Fruit fly (Drosophila melanogaster): ENCODE measurements around the gene CG1146.
A peak's percentile ranks its signal among the peaks of the same experiment; 100 is the strongest.

The CG1146 gene

dm6 chr3L:2468509-2468908, 20.1 kb upstream of the CG1146 start (continued):
- no peak for TF ChIP-seq Hey (tag; optimal IDR thresholded peaks at IDR 0.05)
- no peak for TF ChIP-seq stc (GFP tag; IDR thresholded peaks at IDR 0.05)
- TF ChIP-seq CG16863 (GFP tag; optimal IDR thresholded peaks at IDR 0.05) = peak; percentile 2
- no peak for TF ChIP-seq Oaz (GFP tag; IDR thresholded peaks at IDR 0.05)
- TF ChIP-seq CG18619 (GFP tag; optimal IDR thresholded peaks at IDR 0.05) = no peak
- no peak for TF ChIP-seq Gug (GFP tag; IDR thresholded peaks at IDR 0.05)
- no peak for TF ChIP-seq Ptx1 (GFP tag; IDR thresholded peaks at IDR 0.05)
- TF ChIP-seq trem (tag; optimal IDR thresholded peaks at IDR 0.05) = no peak
- no peak for TF ChIP-seq CG11456 (GFP tag; IDR thresholded peaks at IDR 0.05)
- no peak for TF ChIP-seq yki (optimal IDR thresholded peaks at IDR 0.05)
- no peak for TF ChIP-seq C15 (GFP tag; IDR thresholded peaks at IDR 0.05)
- no peak for TF ChIP-seq Awh (GFP tag; IDR thresholded peaks at IDR 0.05)
- peak; percentile 20 for TF ChIP-seq CG2712 (tag; optimal IDR thresholded peaks at IDR 0.05)
- TF ChIP-seq CG8765 (GFP tag; IDR thresholded peaks at IDR 0.05) = no peak
- TF ChIP-seq jing (GFP tag; optimal IDR thresholded peaks at IDR 0.05) = no peak
- TF ChIP-seq CG11247 (GFP tag; IDR thresholded peaks at IDR 0.05) = no peak
- peak; percentile 17 for TF ChIP-seq org-1 (GFP tag; optimal IDR thresholded peaks at IDR 0.05)
- TF ChIP-seq CG17359 (tag; optimal IDR thresholded peaks at IDR 0.05) = no peak

dm6 chr3L:2469660-2470059, 18.9 kb upstream of the CG1146 start:
- no peak for TF ChIP-seq Kr (GFP tag; optimal IDR thresholded peaks at IDR 0.05)
- TF ChIP-seq CG12071 (GFP tag; optimal IDR thresholded peaks at IDR 0.05) = peak; percentile 32
- TF ChIP-seq odd (GFP tag; optimal IDR thresholded peaks at IDR 0.05) = no peak
- no peak for TF ChIP-seq p53 (GFP tag; optimal IDR thresholded peaks at IDR 0.05)
- TF ChIP-seq CG3281 (GFP tag; optimal IDR thresholded peaks at IDR 0.05) = peak; percentile 41
- peak; percentile 52 for TF ChIP-seq lab (GFP tag; optimal IDR thresholded peaks at IDR 0.05)
- TF ChIP-seq Fer1 (GFP tag; optimal IDR thresholded peaks at IDR 0.05) = peak; percentile 2
- peak; percentile 40 for TF ChIP-seq CG15514 (GFP tag; optimal IDR thresholded peaks at IDR 0.05)
- TF ChIP-seq Mes4 (GFP tag; optimal IDR thresholded peaks at IDR 0.05) = no peak
- no peak for TF ChIP-seq CG17912 (GFP tag; optimal IDR thresholded peaks at IDR 0.05)
- TF ChIP-seq zen (tag; optimal IDR thresholded peaks at IDR 0.05) = no peak
- peak; percentile 18 for TF ChIP-seq Meics (GFP tag; optimal IDR thresholded peaks at IDR 0.05)
- peak; percentile 7 for TF ChIP-seq schlank (tag; optimal IDR thresholded peaks at IDR 0.05)
- no peak for TF ChIP-seq CG10274 (GFP tag; optimal IDR thresholded peaks at IDR 0.05)
- TF ChIP-seq Dref (GFP tag; IDR thresholded peaks at IDR 0.05) = no peak
- TF ChIP-seq Tbp (GFP tag; optimal IDR thresholded peaks at IDR 0.05) = no peak
- TF ChIP-seq chinmo (GFP tag; IDR thresholded peaks at IDR 0.05; ENCODE audit: partially characterized antibody) = 0 out of 4 replicates have a peak, but pooled peaks have one; percentile 43
- TF ChIP-seq Doc3 (GFP tag; IDR thresholded peaks at IDR 0.05; ENCODE audit: partially characterized antibody) = no peak
- TF ChIP-seq CG6254 (GFP tag; optimal IDR thresholded peaks at IDR 0.05) = peak; percentile 0
- peak; percentile 48 for TF ChIP-seq CG7987 (GFP tag; optimal IDR thresholded peaks at IDR 0.05)
- peak in 1 of 2 experiments; percentile 37 for TF ChIP-seq Pdp1 (GFP tag; optimal IDR thresholded peaks at IDR 0.05)
- TF ChIP-seq CG8290 (GFP tag; optimal IDR thresholded peaks at IDR 0.05) = no peak
- peak in 1 of 2 experiments; percentile 45 for TF ChIP-seq CG8290 (tag; optimal IDR thresholded peaks at IDR 0.05)
- TF ChIP-seq Ptx1 (GFP tag; IDR thresholded peaks at IDR 0.05) = no peak
- TF ChIP-seq ken (GFP tag; IDR thresholded peaks at IDR 0.05) = no peak
- peak; percentile 25 for TF ChIP-seq Hmr (GFP tag; optimal IDR thresholded peaks at IDR 0.05)
- TF ChIP-seq CG32767 (GFP tag; IDR thresholded peaks at IDR 0.05) = 0 out of 2 replicates have a peak, but pooled peaks have one; percentile 24
- TF ChIP-seq CG12299 (tag; optimal IDR thresholded peaks at IDR 0.05) = no peak
- TF ChIP-seq CG7556 (GFP tag; optimal IDR thresholded peaks at IDR 0.05) = no peak
- TF ChIP-seq CG17568 (GFP tag; optimal IDR thresholded peaks at IDR 0.05) = peak; percentile 56
- TF ChIP-seq CG6813 (GFP tag; optimal IDR thresholded peaks at IDR 0.05) = peak; percentile 18
- no peak for TF ChIP-seq ara (GFP tag; IDR thresholded peaks at IDR 0.05)
- peak; percentile 46 for TF ChIP-seq ATbp (GFP tag; optimal IDR thresholded peaks at IDR 0.05)
- no peak for TF ChIP-seq hb (GFP tag; IDR thresholded peaks at IDR 0.05; ENCODE audit: partially characterized antibody)
- no peak for TF ChIP-seq Awh (GFP tag; IDR thresholded peaks at IDR 0.05)
